Fruit fly (Drosophila melanogaster) whole organism, embryonic: ENCODE data around the gene Cyp4ac1.

Experiments
- Blimp-1 ChIP-seq: fragments of 200-800 bp; sonication (Bioruptor generic); optimal IDR thresholded peaks from 3 replicates; lab custom pipeline; 2018; ENCODE audit warnings: missing biosample characterization, missing genetic modification characterization, mild to moderate bottlenecking, moderate library complexity, missing genetic modification reagents
- Bteb2 ChIP-seq: fragments of 200-800 bp; sonication (Bioruptor generic); optimal IDR thresholded peaks from 2 replicates; lab custom pipeline; 2016; ENCODE audit warnings: missing biosample characterization, missing genetic modification characterization
- CG10267 ChIP-seq: fragments of 200-800 bp; sonication (Bioruptor generic); optimal IDR thresholded peaks from 2 replicates; lab custom pipeline; 2018; ENCODE audit warnings: missing biosample characterization, mild to moderate bottlenecking, missing genetic modification characterization, moderate library complexity
- CG11398 ChIP-seq: fragments of 200-800 bp; sonication (Bioruptor generic); optimal IDR thresholded peaks from 2 replicates; lab custom pipeline; 2016; ENCODE audit warnings: missing biosample characterization, missing genetic modification characterization
- CG11723 ChIP-seq: fragments of 200-800 bp; sonication (Bioruptor generic); optimal IDR thresholded peaks from 2 replicates; lab custom pipeline; 2017; ENCODE audit warnings: missing biosample characterization, mild to moderate bottlenecking, missing genetic modification characterization
- CG12155 ChIP-seq: fragments of 200-800 bp; sonication (Bioruptor generic); optimal IDR thresholded peaks from 3 replicates; lab custom pipeline; 2016; ENCODE audit warnings: missing biosample characterization, missing genetic modification characterization
- CG13287 ChIP-seq: fragments of 200-800 bp; sonication (Bioruptor generic); IDR thresholded peaks from 2 replicates; pipeline ENCODE4 v1.3.6; 2022; ENCODE audit warnings: missing biosample characterization, missing genetic modification characterization; ENCODE audit not compliant: partially characterized antibody
- CG13624 ChIP-seq: fragments of 200-800 bp; sonication (Bioruptor generic); optimal IDR thresholded peaks from 2 replicates; lab custom pipeline; 2016; ENCODE audit warnings: missing biosample characterization, missing genetic modification characterization
- CG13775 ChIP-seq: fragments of 200-800 bp; sonication (Bioruptor generic); optimal IDR thresholded peaks from 3 replicates; lab custom pipeline; 2017; ENCODE audit warnings: missing biosample characterization, mild to moderate bottlenecking, missing genetic modification characterization
- CG14014 ChIP-seq: fragments of 200-800 bp; sonication (Bioruptor generic); IDR thresholded peaks from 2 replicates; pipeline ENCODE4 v1.3.6; 2022; ENCODE audit warnings: missing biosample characterization, missing genetic modification characterization
- CG14710 ChIP-seq: fragments of 200-800 bp; sonication (Bioruptor generic); optimal IDR thresholded peaks from 3 replicates; lab custom pipeline; 2019; ENCODE audit warnings: missing biosample characterization, mild to moderate bottlenecking, missing genetic modification characterization, moderate library complexity
- CG15269 ChIP-seq: fragments of 200-800 bp; sonication (Bioruptor generic); optimal IDR thresholded peaks from 2 replicates; lab custom pipeline; 2018; ENCODE audit warnings: missing biosample characterization, mild to moderate bottlenecking, missing genetic modification characterization, moderate library complexity
- CG17186 ChIP-seq: fragments of 200-800 bp; sonication (Bioruptor generic); optimal IDR thresholded peaks from 3 replicates; lab custom pipeline; 2017; ENCODE audit warnings: missing biosample characterization, missing genetic modification reagents, missing genetic modification characterization
- CG1832 ChIP-seq: fragments of 200-800 bp; sonication (Bioruptor generic); optimal IDR thresholded peaks from 2 replicates; lab custom pipeline; 2017; ENCODE audit warnings: missing biosample characterization, mild to moderate bottlenecking, missing genetic modification characterization, inconsistent platforms
- CG2199 ChIP-seq: fragments of 200-800 bp; sonication (Bioruptor generic); IDR thresholded peaks from 3 replicates; pipeline ENCODE4 v1.3.6; 2022; ENCODE audit warnings: missing biosample characterization, missing genetic modification characterization
- CG2678 ChIP-seq: fragments of 200-800 bp; sonication (Bioruptor generic); optimal IDR thresholded peaks from 3 replicates; lab custom pipeline; 2019; ENCODE audit warnings: missing biosample characterization, mild to moderate bottlenecking, missing genetic modification characterization, moderate library complexity
- CG31224 ChIP-seq: fragments of 200-800 bp; sonication (Bioruptor generic); IDR thresholded peaks from 2 replicates; pipeline ENCODE4 v1.3.6; 2022; ENCODE audit warnings: missing biosample characterization, missing genetic modification characterization
- CG4424 ChIP-seq: fragments of 200-800 bp; sonication (Bioruptor generic); optimal IDR thresholded peaks from 3 replicates; lab custom pipeline; 2016; ENCODE audit warnings: missing biosample characterization, missing genetic modification characterization
- CG4730 ChIP-seq: fragments of 200-800 bp; sonication (Bioruptor generic); IDR thresholded peaks from 2 replicates; pipeline ENCODE4 v1.3.6; 2022; ENCODE audit warnings: missing biosample characterization, missing genetic modification characterization
- CG5245 ChIP-seq: fragments of 200-800 bp; sonication (Bioruptor generic); optimal IDR thresholded peaks from 3 replicates; lab custom pipeline; 2016; ENCODE audit warnings: missing biosample characterization, missing genetic modification characterization
- CG7556 ChIP-seq: fragments of 200-800 bp; sonication (Bioruptor generic); optimal IDR thresholded peaks from 2 replicates; lab custom pipeline; 2017; ENCODE audit warnings: missing biosample characterization, mild to moderate bottlenecking, missing genetic modification characterization
- CG7928 ChIP-seq: fragments of 200-800 bp; sonication (Bioruptor generic); optimal IDR thresholded peaks from 2 replicates; lab custom pipeline; 2017; ENCODE audit warnings: missing biosample characterization, mild to moderate bottlenecking, missing genetic modification characterization
- Ets97D ChIP-seq: fragments of 200-800 bp; sonication (Bioruptor generic); optimal IDR thresholded peaks from 3 replicates; lab custom pipeline; 2016; ENCODE audit warnings: missing biosample characterization, missing genetic modification characterization
- Gsc ChIP-seq: fragments of 200-800 bp; sonication (Bioruptor generic); IDR thresholded peaks from 2 replicates; pipeline ENCODE4 v1.3.6; 2022; ENCODE audit warnings: missing biosample characterization, missing genetic modification characterization
- Hr39 ChIP-seq: fragments of >200 bp; optimal IDR thresholded peaks from 2 replicates; lab custom pipeline; 2017
- Nf-YC ChIP-seq: fragments of 200-800 bp; optimal IDR thresholded peaks from 3 replicates; lab custom pipeline; 2019; ENCODE audit warnings: missing biosample characterization, mild to moderate bottlenecking, missing genetic modification characterization, moderate library complexity
- Oaz ChIP-seq: fragments of 200-800 bp; sonication (Bioruptor generic); IDR thresholded peaks from 2 replicates; pipeline ENCODE4 v1.3.6; 2022; ENCODE audit warnings: missing biosample characterization, missing genetic modification characterization
- Scr ChIP-seq: fragments of 200-800 bp; sonication (Bioruptor generic); IDR thresholded peaks from 2 replicates; pipeline ENCODE4 v1.3.6; 2022; ENCODE audit warnings: missing biosample characterization, missing genetic modification characterization; ENCODE audit not compliant: partially characterized antibody
- Vsx1 ChIP-seq: fragments of 200-800 bp; sonication (Bioruptor generic); optimal IDR thresholded peaks from 2 replicates; lab custom pipeline; 2017; ENCODE audit warnings: missing biosample characterization, mild to moderate bottlenecking, missing genetic modification characterization, missing genetic modification reagents
- abd-A ChIP-seq: fragments of 200-800 bp; sonication (Bioruptor generic); optimal IDR thresholded peaks from 3 replicates; lab custom pipeline; 2019; ENCODE audit warnings: missing biosample characterization, mild to moderate bottlenecking, missing genetic modification characterization, moderate library complexity
- amos ChIP-seq: fragments of 200-800 bp; sonication (Bioruptor generic); IDR thresholded peaks from 2 replicates; pipeline ENCODE4 v1.3.6; 2022; ENCODE audit warnings: missing biosample characterization, missing genetic modification characterization; ENCODE audit not compliant: partially characterized antibody
- bab2 ChIP-seq: fragments of 200-800 bp; sonication (Bioruptor generic); optimal IDR thresholded peaks from 2 replicates; lab custom pipeline; 2016; ENCODE audit warnings: missing biosample characterization, missing genetic modification characterization
- btn ChIP-seq: fragments of 200-800 bp; sonication (Bioruptor generic); optimal IDR thresholded peaks from 2 replicates; lab custom pipeline; 2016; ENCODE audit warnings: missing biosample characterization, missing genetic modification characterization
- chn ChIP-seq: fragments of 200-800 bp; sonication (Bioruptor generic); optimal IDR thresholded peaks from 2 replicates; lab custom pipeline; 2016; ENCODE audit warnings: missing biosample characterization, missing genetic modification characterization
- ci ChIP-seq: fragments of 200-800 bp; sonication (Bioruptor generic); IDR thresholded peaks from 3 replicates; pipeline ENCODE4 v1.3.6; 2022; ENCODE audit warnings: missing biosample characterization, missing genetic modification characterization
- croc ChIP-seq: fragments of 200-800 bp; sonication (Bioruptor generic); conservative IDR thresholded peaks from 3 replicates; pipeline ENCODE4 v1.3.6; 2022; ENCODE audit warnings: missing biosample characterization, missing genetic modification characterization
- en ChIP-seq: fragments of 200-800 bp; sonication (Bioruptor generic); optimal IDR thresholded peaks from 2 replicates; lab custom pipeline; 2016; ENCODE audit warnings: missing biosample characterization, missing genetic modification characterization
- ind ChIP-seq: fragments of 200-800 bp; sonication (Bioruptor generic); optimal IDR thresholded peaks from 3 replicates; lab custom pipeline; 2016; ENCODE audit warnings: missing biosample characterization, missing genetic modification characterization
- lab ChIP-seq: fragments of 200-800 bp; sonication (Bioruptor generic); optimal IDR thresholded peaks from 3 replicates; lab custom pipeline; 2017; ENCODE audit warnings: missing biosample characterization, missing genetic modification characterization, mild to moderate bottlenecking, moderate library complexity, missing genetic modification reagents
- lilli ChIP-seq: fragments of 200-800 bp; sonication (Bioruptor generic); optimal IDR thresholded peaks from 3 replicates; lab custom pipeline; 2016; ENCODE audit warnings: missing biosample characterization, missing genetic modification characterization
- lola ChIP-seq, 3 experiments: fragments of >200 bp in 2 of 3; fragments of 200-800 bp in 1 of 3; sonication (Bioruptor generic) in 1 of 3; optimal IDR thresholded peaks; 2 replicates each; lab custom pipeline; 2017 to 2019; ENCODE audit warnings: missing biosample characterization in 3 of 3, missing genetic modification characterization in 3 of 3, mild to moderate bottlenecking in 1 of 3, moderate library complexity in 1 of 3
- onecut ChIP-seq: fragments of 200-800 bp; sonication (Bioruptor generic); IDR thresholded peaks from 2 replicates; pipeline ENCODE4 v1.3.6; 2022; ENCODE audit warnings: missing biosample characterization, missing genetic modification characterization
- pan ChIP-seq, 4 experiments: fragments of >200 bp in 3 of 4; fragments of 200-800 bp in 1 of 4; sonication (Bioruptor generic) in 1 of 4; optimal IDR thresholded peaks in 3 of 4; IDR thresholded peaks in 1 of 4; 2 replicates each; pipeline versions ENCODE4 v1.3.6 to Lab custom; 2017 to 2022; ENCODE audit warnings: missing biosample characterization in 2 of 4, missing genetic modification characterization in 2 of 4, mixed read lengths in 1 of 4
- prd ChIP-seq, 3 experiments: fragments of >200 bp in 2 of 3; fragments of 200-800 bp in 1 of 3; sonication (Bioruptor generic) in 1 of 3; optimal IDR thresholded peaks in 2 of 3; IDR thresholded peaks in 1 of 3; 2 replicates in 2 of 3; 3 replicates in 1 of 3; pipeline versions ENCODE4 v1.3.6 to Lab custom; 2017 to 2022; ENCODE audit warnings: missing biosample characterization in 1 of 3, missing genetic modification characterization in 1 of 3
- rib ChIP-seq: fragments of 200-800 bp; sonication (Bioruptor generic); IDR thresholded peaks from 2 replicates; pipeline ENCODE4 v1.3.6; 2022; ENCODE audit warnings: missing biosample characterization, missing genetic modification characterization
- salm ChIP-seq: fragments of 200-800 bp; sonication (Bioruptor generic); optimal IDR thresholded peaks from 2 replicates; lab custom pipeline; 2018; ENCODE audit warnings: missing biosample characterization, mild to moderate bottlenecking, missing genetic modification characterization
- shn ChIP-seq: fragments of 200-800 bp; sonication (Bioruptor generic); optimal IDR thresholded peaks from 3 replicates; lab custom pipeline; 2016; ENCODE audit warnings: missing biosample characterization, missing genetic modification characterization
- toy ChIP-seq: fragments of 200-800 bp; sonication (Bioruptor generic); IDR thresholded peaks from 2 replicates; pipeline ENCODE4 v1.3.6; 2022; ENCODE audit warnings: missing biosample characterization, missing genetic modification characterization
- usp ChIP-seq: fragments of >200 bp; optimal IDR thresholded peaks from 2 replicates; lab custom pipeline; 2017; ENCODE audit warnings: missing biosample characterization, missing genetic modification characterization
- z ChIP-seq: fragments of 200-800 bp; sonication (Bioruptor generic); IDR thresholded peaks from 3 replicates; pipeline ENCODE4 v1.3.6; 2022; ENCODE audit warnings: missing biosample characterization, missing genetic modification characterization

Gene Cyp4ac1

DNA sequence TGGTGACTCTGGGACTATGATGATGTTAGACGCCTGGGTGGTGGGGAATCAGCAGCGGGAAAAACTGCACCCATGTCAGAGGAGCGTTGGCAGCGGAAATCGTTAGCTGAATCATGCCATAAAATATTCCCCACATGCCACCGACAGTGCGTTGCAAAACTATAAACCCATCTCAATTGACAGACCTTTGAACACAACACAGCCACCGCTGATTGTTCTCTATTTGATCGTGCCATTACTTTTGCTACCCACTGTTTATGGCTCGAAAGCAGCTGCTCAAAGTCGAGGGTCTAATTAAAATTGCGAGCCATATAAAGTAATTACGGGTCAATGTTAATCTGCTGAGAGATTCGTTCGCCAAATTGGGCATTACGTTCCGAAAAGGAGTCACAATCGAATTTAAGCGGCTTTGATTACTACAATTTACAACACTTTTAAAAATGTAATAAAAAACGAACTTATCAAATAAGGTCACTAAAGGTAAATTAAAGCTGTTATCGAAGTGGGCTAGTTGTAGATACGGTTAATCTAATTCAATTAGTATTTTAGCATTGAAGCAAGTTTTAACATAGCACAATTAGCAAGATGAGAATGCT, 39.0 kb upstream of the Cyp4ac1 start:
- TF ChIP-seq rib (GFP tag; lab: Robert Waterston, UW) (no peak), ind (GFP tag; lab: Kevin White, UChicago) (no peak), usp (GFP tag; lab: Kevin White, UChicago) (no peak), CG5245 (no peak), CG4424 (no peak), CG14014 (GFP tag; lab: Robert Waterston, UW) (0 out of 2 replicates have a peak, but pooled peaks have one; percentile 24), CG10267 (tag; lab: Kevin White, UChicago) (no peak), CG31224 (no peak), CG15269 (peak; percentile 38), CG11398 (GFP tag; lab: Kevin White, UChicago) (no peak), croc (GFP tag; lab: Robert Waterston, UW) (no peak), Vsx1 (GFP tag; lab: Kevin White, UChicago) (no peak), shn (GFP tag; lab: Kevin White, UChicago) (no peak), btn (GFP tag; lab: Kevin White, UChicago) (no peak), pan (optimal IDR thresholded peaks at IDR 0.05; lab: Kevin White, UChicago) (no peak), pan (GFP tag; optimal IDR thresholded peaks at IDR 0.05 in 1 of 2, IDR thresholded peaks at IDR 0.05 in 1 of 2) (peak in 1 of 2 experiments; percentile 30), CG2199 (no peak), CG13775 (no peak), prd (optimal IDR thresholded peaks at IDR 0.05; lab: Kevin White, UChicago) (no peak), prd (GFP tag; IDR thresholded peaks at IDR 0.05; lab: Robert Waterston, UW) (0 out of 3 replicates have a peak, but pooled peaks have one; percentile 35), Ets97D (GFP tag; lab: Kevin White, UChicago) (no peak), CG13287 (no peak), Blimp-1 (no peak), Nf-YC (tag; lab: Kevin White, UChicago) (no peak), CG4730 (GFP tag; lab: Robert Waterston, UW) (no peak), Gsc (GFP tag; lab: Robert Waterston, UW) (no peak), CG7928 (GFP tag; lab: Kevin White, UChicago) (no peak), Oaz (GFP tag; lab: Robert Waterston, UW) (no peak), onecut (GFP tag; lab: Robert Waterston, UW) (no peak), ci (GFP tag; lab: Robert Waterston, UW) (0 out of 3 replicates have a peak, but pooled peaks have one; percentile 44), Hr39 (lab: Kevin White, UChicago) (no peak), abd-A (tag; lab: Kevin White, UChicago) (peak; percentile 3), chn (GFP tag; lab: Kevin White, UChicago) (no peak), salm (no peak), CG11723 (GFP tag; lab: Kevin White, UChicago) (no peak), en (GFP tag; lab: Kevin White, UChicago) (no peak), amos (GFP tag; lab: Robert Waterston, UW) (no peak), lola (GFP tag; optimal IDR thresholded peaks at IDR 0.05; lab: Kevin White, UChicago) (no peak), CG2678 (no peak), lab (peak; percentile 28), z (GFP tag; lab: Robert Waterston, UW) (no peak), Scr (GFP tag; lab: Robert Waterston, UW) (no peak), toy (GFP tag; lab: Robert Waterston, UW) (no peak), lilli (peak; percentile 23), CG17186 (GFP tag; lab: Kevin White, UChicago) (no peak), CG7556 (GFP tag; lab: Kevin White, UChicago) (no peak), bab2 (GFP tag; lab: Kevin White, UChicago) (peak; percentile 1), Bteb2 (GFP tag; lab: Kevin White, UChicago) (no peak), CG12155 (GFP tag; lab: Kevin White, UChicago) (no peak), CG13624 (GFP tag; lab: Kevin White, UChicago) (no peak), CG1832 (GFP tag; lab: Kevin White, UChicago) (no peak), CG14710 (tag; lab: Kevin White, UChicago) (no peak)
